Fruit fly (Drosophila melanogaster) whole organism: ENCODE measurements around the gene 7B2.

Source experiments
- CG8478 ChIP-seq: fragments of >200 bp; optimal IDR thresholded peaks from 2 replicates; lab custom pipeline; 2018; ENCODE audit warnings: inconsistent platforms
- EcR ChIP-seq, 2 experiments: fragments of >200 bp; optimal IDR thresholded peaks; 2 replicates each; lab custom pipeline; 2017; ENCODE audit warnings: missing biosample characterization in 2 of 2, missing genetic modification characterization in 2 of 2, missing genetic modification reagents in 2 of 2
- pan ChIP-seq: fragments of >200 bp; optimal IDR thresholded peaks from 2 replicates; lab custom pipeline; 2017
- psq ChIP-seq: fragments of >200 bp; optimal IDR thresholded peaks from 2 replicates; lab custom pipeline; 2017
- usp ChIP-seq: fragments of >200 bp; optimal IDR thresholded peaks from 2 replicates; lab custom pipeline; 2017; ENCODE audit warnings: missing biosample characterization, missing genetic modification characterization, mixed read lengths

DNA sequence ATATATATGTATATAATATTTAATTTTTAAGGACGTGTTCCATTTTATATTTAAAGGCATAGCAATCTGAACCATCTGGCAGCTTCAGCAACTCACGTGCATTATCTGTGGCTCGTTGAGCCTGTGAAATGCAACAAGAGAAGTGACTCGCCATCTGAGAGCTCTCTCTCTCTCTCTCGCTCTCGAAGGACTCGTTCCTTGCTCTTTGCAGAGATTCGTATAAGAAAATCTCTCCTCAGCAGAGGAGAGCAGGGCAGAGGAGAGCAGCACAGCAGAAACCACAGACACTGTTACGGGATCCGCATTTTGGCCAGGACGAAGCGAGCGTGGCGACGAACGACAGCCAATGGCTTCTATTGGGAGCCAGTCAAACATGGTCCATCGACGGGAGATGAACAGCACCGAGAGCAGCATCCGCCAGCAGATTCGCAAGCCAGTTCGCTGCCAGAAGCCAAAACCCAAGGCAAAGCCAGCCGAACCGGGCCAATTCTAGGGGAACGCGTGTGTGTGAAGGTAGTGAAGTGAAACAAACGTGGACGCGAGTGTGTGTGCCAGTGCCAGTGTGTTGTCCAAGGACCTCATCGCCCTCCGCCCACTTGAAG is 37.7 kb downstream of the 7B2 start, which contains the start of gene CG14669:
- no peak for TF ChIP-seq CG8478 (lab: Kevin White, UChicago)
- no peak for TF ChIP-seq EcR (GFP tag; optimal IDR thresholded peaks at IDR 0.05; lab: Kevin White, UChicago)
- TF ChIP-seq pan, result no peak
- TF ChIP-seq psq (lab: Kevin White, UChicago), result no peak
- TF ChIP-seq usp (GFP tag; lab: Kevin White, UChicago), result no peak
